Fruit fly (Drosophila melanogaster) whole organism, adult: ENCODE results near the gene CG7653.

Source experiments
- CG11617 ChIP-seq: fragments of 200-800 bp; sonication (Bioruptor generic); optimal IDR thresholded peaks from 2 replicates; lab custom pipeline; 2017; ENCODE audit warnings: mild to moderate bottlenecking, missing biosample characterization, missing genetic modification reagents, missing genetic modification characterization
- CG12768 ChIP-seq: fragments of 200-800 bp; sonication (Bioruptor generic); optimal IDR thresholded peaks from 2 replicates; lab custom pipeline; 2017; ENCODE audit warnings: missing biosample characterization, missing genetic modification characterization, mild to moderate bottlenecking, moderate library complexity, missing genetic modification reagents
- CG33017 ChIP-seq: fragments of 200-800 bp; sonication (Bioruptor generic); optimal IDR thresholded peaks from 2 replicates; lab custom pipeline; 2018; ENCODE audit warnings: missing biosample characterization, mild to moderate bottlenecking, missing genetic modification characterization, moderate library complexity
- CG5204 ChIP-seq: fragments of 200-800 bp; sonication (Bioruptor generic); optimal IDR thresholded peaks from 2 replicates; lab custom pipeline; 2016; ENCODE audit warnings: missing biosample characterization, missing genetic modification characterization
- CG7045 ChIP-seq: fragments of 200-800 bp; sonication (Bioruptor generic); optimal IDR thresholded peaks from 2 replicates; lab custom pipeline; 2017; ENCODE audit warnings: missing biosample characterization, mild to moderate bottlenecking, missing genetic modification characterization
- Crg-1 ChIP-seq: fragments of 200-800 bp; sonication (Bioruptor generic); optimal IDR thresholded peaks from 2 replicates; lab custom pipeline; 2016; ENCODE audit warnings: missing biosample characterization, missing genetic modification characterization
- Hr96 ChIP-seq: fragments of 200-800 bp; sonication (Bioruptor generic); optimal IDR thresholded peaks from 2 replicates; lab custom pipeline; 2016; ENCODE audit warnings: missing biosample characterization, missing genetic modification characterization
- Mnt ChIP-seq: fragments of 200-800 bp; sonication (Bioruptor generic); optimal IDR thresholded peaks from 2 replicates; lab custom pipeline; 2016; ENCODE audit warnings: missing biosample characterization, mild to moderate bottlenecking, missing genetic modification characterization
- bab1 ChIP-seq: fragments of 200-800 bp; sonication (Bioruptor generic); optimal IDR thresholded peaks from 3 replicates; lab custom pipeline; 2019; ENCODE audit warnings: missing biosample characterization, mild to moderate bottlenecking, missing genetic modification characterization, moderate library complexity
- kay ChIP-seq: fragments of 200-800 bp; sonication (Bioruptor generic); peaks from one replicate; lab custom pipeline; 2016; ENCODE audit warnings: missing biosample characterization, missing genetic modification characterization, borderline replicate concordance
- pad ChIP-seq: fragments of 200-800 bp; sonication (Bioruptor generic); optimal IDR thresholded peaks from 3 replicates; lab custom pipeline; 2017; ENCODE audit warnings: missing biosample characterization, missing genetic modification characterization, mild to moderate bottlenecking, moderate library complexity, missing genetic modification reagents
- tj ChIP-seq: fragments of 200-800 bp; sonication (Bioruptor generic); optimal IDR thresholded peaks from 3 replicates; lab custom pipeline; 2017; ENCODE audit warnings: missing biosample characterization, mild to moderate bottlenecking, missing genetic modification characterization, moderate library complexity
- toe ChIP-seq: fragments of 200-800 bp; sonication (Bioruptor generic); optimal IDR thresholded peaks from 2 replicates; lab custom pipeline; 2016; ENCODE audit warnings: missing biosample characterization, missing genetic modification characterization

dm6 chr2L:15846600-15846999, 33.4 kb downstream of the CG7653 start:
- TF ChIP-seq CG11617 (GFP tag; lab: Kevin White, UChicago) (no peak), CG7045 (no peak), toe (GFP tag; lab: Kevin White, UChicago) (no peak), CG5204 (GFP tag; lab: Kevin White, UChicago) (no peak), kay (no peak), bab1 (GFP tag; lab: Kevin White, UChicago) (no peak), Mnt (GFP tag; lab: Kevin White, UChicago) (no peak), CG33017 (tag; lab: Kevin White, UChicago) (no peak), CG12768 (GFP tag; lab: Kevin White, UChicago) (no peak), tj (GFP tag; lab: Kevin White, UChicago) (no peak), Crg-1 (no peak), Hr96 (GFP tag; lab: Kevin White, UChicago) (no peak), pad (GFP tag; lab: Kevin White, UChicago) (no peak)
